Fruit fly (Drosophila melanogaster) ovary, adult (tissue): ENCODE results near the gene tinc.
A peak's percentile ranks its signal among the peaks of the same experiment; 100 is the strongest.
"Not testable (repeated sequence)": the region's sequence is repeated elsewhere in the genome, so short reads cannot be mapped to it uniquely, and the experiment has no call there.

Source experiments
- CG17801 ChIP-seq: fragments of 200-800 bp; optimal IDR thresholded peaks from 2 replicates; lab custom pipeline; 2019; ENCODE audit warnings: missing biosample characterization, mild to moderate bottlenecking, missing genetic modification characterization, moderate library complexity; ENCODE audit not compliant: partially characterized antibody

The tinc gene

dm6 chr3R:17810951-17811706 lies at the start of gene tinc, which contains the start of gene Alg1:
tinc (plus strand) TSS chr3R:17811541.
Alg1 (minus strand) TSS chr3R:17811134.
- TF ChIP-seq CG17801 (GFP tag; lab: Kevin White, UChicago), result peak; percentile 96

- no peak for TF ChIP-seq CG17801 (GFP tag; lab: Kevin White, UChicago)
Measured at dm6 chr3R:17762261-17762660, 49.1 kb upstream of the tinc start.

dm6 chr3R:17763088-17763487 lies 48.3 kb upstream of the tinc start, which contains the start of gene TyrR:
TyrR (minus strand) TSS chr3R:17763188.
- not testable (repeated sequence) for TF ChIP-seq CG17801 (GFP tag; lab: Kevin White, UChicago)

dm6 chr3R:17773893-17774292 lies 37.4 kb upstream of the tinc start:
- no peak for TF ChIP-seq CG17801 (GFP tag; lab: Kevin White, UChicago)

dm6 chr3R:17774538-17774937 lies 36.8 kb upstream of the tinc start:
- TF ChIP-seq CG17801 (GFP tag; lab: Kevin White, UChicago), result no peak

dm6 chr3R:17776104-17776589 lies 35.2 kb upstream of the tinc start:
- no peak for TF ChIP-seq CG17801 (GFP tag; lab: Kevin White, UChicago)

dm6 chr3R:17776952-17777407 lies 34.4 kb upstream of the tinc start:
- no peak for TF ChIP-seq CG17801 (GFP tag; lab: Kevin White, UChicago)

dm6 chr3R:17781371-17781770 lies 30.0 kb upstream of the tinc start:
- peak; percentile 41 for TF ChIP-seq CG17801 (GFP tag; lab: Kevin White, UChicago)

dm6 chr3R:17783144-17783543 lies 28.2 kb upstream of the tinc start:
- no peak for TF ChIP-seq CG17801 (GFP tag; lab: Kevin White, UChicago)

dm6 chr3R:17784189-17784588 lies 27.2 kb upstream of the tinc start:
- TF ChIP-seq CG17801 (GFP tag; lab: Kevin White, UChicago), result no peak

dm6 chr3R:17787780-17788179 lies 23.6 kb upstream of the tinc start:
- TF ChIP-seq CG17801 (GFP tag; lab: Kevin White, UChicago), result no peak

- no peak for TF ChIP-seq CG17801 (GFP tag; lab: Kevin White, UChicago)
Measured at dm6 chr3R:17789937-17790336, 21.4 kb upstream of the tinc start.

- peak; percentile 58 for TF ChIP-seq CG17801 (GFP tag; lab: Kevin White, UChicago)
Measured at dm6 chr3R:17793287-17793686, 18.1 kb upstream of the tinc start.

dm6 chr3R:17794335-17795074 lies 16.8 kb upstream of the tinc start, which contains the start of gene CG43102:
CG43102 (minus strand) TSS chr3R:17794490.
- TF ChIP-seq CG17801 (GFP tag; lab: Kevin White, UChicago), result peak; percentile 68

- TF ChIP-seq CG17801 (GFP tag; lab: Kevin White, UChicago), result no peak
Measured at dm6 chr3R:17795075-17795420, 16.3 kb upstream of the tinc start, which contains the start of gene pasi1. pasi1 (plus strand) TSS chr3R:17795075.
